Fruit fly (Drosophila melanogaster) whole organism, embryonic: ENCODE measurements around the gene EMC5.
A peak's percentile ranks its signal among the peaks of the same experiment; 100 is the strongest.

Source experiments
- CG3065 ChIP-seq: fragments of 200-800 bp; sonication (Bioruptor generic); optimal IDR thresholded peaks from 2 replicates; lab custom pipeline; 2016; ENCODE audit warnings: missing biosample characterization, missing genetic modification characterization
- Dll ChIP-seq: fragments of 200-800 bp; sonication (Bioruptor generic); IDR thresholded peaks from 4 replicates; pipeline ENCODE4 v1.3.6; 2022; ENCODE audit warnings: missing biosample characterization, missing genetic modification characterization; ENCODE audit not compliant: partially characterized antibody
- gcm ChIP-seq: fragments of 200-800 bp; sonication (Bioruptor generic); optimal IDR thresholded peaks from 2 replicates; lab custom pipeline; 2019; ENCODE audit warnings: missing biosample characterization, mild to moderate bottlenecking, missing genetic modification characterization, moderate library complexity

DNA sequence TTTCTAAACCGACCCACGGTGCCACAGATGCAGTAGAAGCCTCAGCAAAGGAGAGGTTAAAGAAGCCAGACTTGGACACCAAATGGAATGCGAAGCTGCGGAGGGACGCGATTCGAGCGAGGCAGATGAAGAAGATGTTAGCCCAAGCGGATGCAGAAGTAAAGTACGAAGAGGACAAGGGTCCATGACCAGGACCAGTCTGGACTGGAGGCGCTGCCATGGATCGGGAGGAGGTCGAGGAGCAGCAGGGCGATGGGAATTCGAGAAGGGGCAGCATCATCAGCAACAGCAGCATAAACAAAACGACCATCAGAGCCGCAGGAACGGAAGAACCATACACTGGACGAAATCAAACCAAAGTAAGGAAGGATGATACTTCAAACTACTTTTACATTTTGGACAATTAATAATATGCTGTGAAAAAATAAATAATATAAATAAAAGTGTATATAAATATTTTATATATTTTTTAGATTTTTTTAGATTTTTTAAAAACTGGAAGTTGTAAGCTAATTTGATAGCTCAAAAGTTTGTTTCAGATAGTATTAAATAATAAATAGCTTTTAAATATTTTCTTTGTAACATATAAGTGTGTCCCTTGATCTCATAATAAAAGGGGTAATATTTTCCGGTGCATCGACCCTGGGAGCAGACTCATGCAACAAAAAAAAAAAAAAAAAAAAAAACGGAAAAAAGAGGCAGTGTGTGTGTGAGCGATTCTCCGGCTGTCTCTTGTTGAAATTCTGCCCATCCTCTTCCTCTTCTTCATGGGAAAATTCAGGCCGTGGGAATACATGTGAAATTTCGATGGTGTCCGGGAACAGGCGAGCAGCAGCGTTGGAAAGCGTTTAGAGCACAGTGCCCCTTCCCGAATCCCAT is 40.6 kb upstream of the EMC5 start:
- no peak for TF ChIP-seq CG3065 (GFP tag; lab: Kevin White, UChicago)
- no peak for TF ChIP-seq Dll (GFP tag; lab: Robert Waterston, UW)
- TF ChIP-seq gcm (GFP tag; lab: Kevin White, UChicago), result peak; percentile 30
